Worm (Caenorhabditis elegans) whole organism, late embryonic: ENCODE data around the gene F10E9.4.

Experiments
- C08G9.2 ChIP-seq: sonication (generic microtip); optimal IDR thresholded peaks from 2 replicates; lab custom pipeline; 2016; ENCODE audit warnings: mild to moderate bottlenecking, missing genetic modification characterization, moderate library complexity, missing compliant biosample characterization
- ceh-18 ChIP-seq: sonication (generic microtip); optimal IDR thresholded peaks from 2 replicates; lab custom pipeline; 2016; ENCODE audit warnings: missing genetic modification characterization, missing compliant biosample characterization
- ceh-19 ChIP-seq: fragments of 200-800 bp; sonication (Bioruptor generic); optimal IDR thresholded peaks from 2 replicates; lab custom pipeline; 2018; ENCODE audit warnings: mild to moderate bottlenecking, missing genetic modification characterization, missing compliant biosample characterization
- ceh-2 ChIP-seq: sonication (generic microtip); optimal IDR thresholded peaks from 2 replicates; lab custom pipeline; 2016; ENCODE audit warnings: missing genotype, missing genetic modification characterization, missing compliant biosample characterization
- ceh-30 ChIP-seq: fragments of 150-350 bp; optimal IDR thresholded peaks from 2 replicates; lab custom pipeline; 2014; ENCODE audit warnings: missing biosample characterization, missing genetic modification characterization
- ceh-48 ChIP-seq: sonication (generic microtip); optimal IDR thresholded peaks from 2 replicates; lab custom pipeline; 2016; ENCODE audit warnings: missing genetic modification characterization, inconsistent platforms, missing compliant biosample characterization
- ceh-6 ChIP-seq: fragments of 200-800 bp; sonication (Bioruptor generic); optimal IDR thresholded peaks from 2 replicates; lab custom pipeline; 2018; ENCODE audit warnings: mild to moderate bottlenecking, missing genetic modification characterization, missing compliant biosample characterization
- ceh-9 ChIP-seq: sonication (generic microtip); optimal IDR thresholded peaks from 2 replicates; lab custom pipeline; 2016; ENCODE audit warnings: mild to moderate bottlenecking, missing genetic modification characterization, inconsistent platforms, missing compliant biosample characterization
- che-1 ChIP-seq: sonication (generic microtip); optimal IDR thresholded peaks from 2 replicates; lab custom pipeline; 2016; ENCODE audit warnings: mild to moderate bottlenecking, missing genetic modification characterization, missing compliant biosample characterization
- dve-1 ChIP-seq: sonication (generic microtip); optimal IDR thresholded peaks from 2 replicates; lab custom pipeline; 2017; ENCODE audit warnings: antibody characterized with exemption, mild to moderate bottlenecking, missing genetic modification characterization, missing compliant biosample characterization
- elt-2 ChIP-seq: sonication (generic microtip); optimal IDR thresholded peaks from 2 replicates; lab custom pipeline; 2016; ENCODE audit warnings: missing genetic modification reagents, missing genetic modification characterization, missing compliant biosample characterization
- fkh-10 ChIP-seq: fragments of 150-350 bp; optimal IDR thresholded peaks from 2 replicates; lab custom pipeline; 2014; ENCODE audit warnings: missing biosample characterization, missing genetic modification reagents, missing genetic modification characterization
- fkh-6 ChIP-seq: sonication (generic microtip); optimal IDR thresholded peaks from 2 replicates; lab custom pipeline; 2016; ENCODE audit warnings: missing genetic modification characterization, missing compliant biosample characterization
- gmeb-2 ChIP-seq: sonication (generic microtip); optimal IDR thresholded peaks from 2 replicates; lab custom pipeline; 2016; ENCODE audit warnings: missing genetic modification characterization, inconsistent platforms, missing compliant biosample characterization
- hlh-30 ChIP-seq: sonication (generic microtip); optimal IDR thresholded peaks from 2 replicates; lab custom pipeline; 2017; ENCODE audit warnings: antibody characterized with exemption, missing genetic modification characterization, missing compliant biosample characterization; ENCODE audit not compliant: insufficient read depth
- hlh-6 ChIP-seq: sonication (generic microtip); optimal IDR thresholded peaks from 2 replicates; lab custom pipeline; 2016; ENCODE audit warnings: missing genotype, missing genetic modification characterization, missing compliant biosample characterization
- hlh-8 ChIP-seq: sonication (generic microtip); optimal IDR thresholded peaks from 2 replicates; lab custom pipeline; 2016; ENCODE audit warnings: missing genotype, missing genetic modification characterization, missing compliant biosample characterization
- lim-6 ChIP-seq: sonication (generic microtip); optimal IDR thresholded peaks from 2 replicates; lab custom pipeline; 2016; ENCODE audit warnings: missing genetic modification characterization, missing compliant biosample characterization
- madf-2 ChIP-seq: sonication (generic microtip); optimal IDR thresholded peaks from 2 replicates; lab custom pipeline; 2017; ENCODE audit warnings: missing genetic modification characterization, missing compliant biosample characterization
- mec-3 ChIP-seq: sonication (generic microtip); optimal IDR thresholded peaks from 2 replicates; lab custom pipeline; 2016; ENCODE audit warnings: borderline replicate concordance, missing genetic modification characterization, missing compliant biosample characterization
- nhr-11 ChIP-seq: fragments of 150-350 bp; optimal IDR thresholded peaks from 2 replicates; lab custom pipeline; 2014; ENCODE audit warnings: missing biosample characterization, missing genetic modification characterization
- nhr-232 ChIP-seq: sonication (generic microtip); optimal IDR thresholded peaks from 2 replicates; lab custom pipeline; 2016; ENCODE audit warnings: missing genetic modification characterization, missing compliant biosample characterization
- pag-3 ChIP-seq: sonication (generic microtip); optimal IDR thresholded peaks from 2 replicates; lab custom pipeline; 2016; ENCODE audit warnings: missing compliant biosample characterization, missing genetic modification characterization, borderline replicate concordance
- pat-9 ChIP-seq: fragments of 200-800 bp; sonication (Bioruptor generic); optimal IDR thresholded peaks from 2 replicates; lab custom pipeline; 2018; ENCODE audit warnings: mild to moderate bottlenecking, missing genetic modification characterization, moderate library complexity, missing compliant biosample characterization
- pax-1 ChIP-seq: fragments of 150-350 bp; optimal IDR thresholded peaks from 2 replicates; lab custom pipeline; 2014; ENCODE audit warnings: missing biosample characterization, missing genetic modification characterization
- pha-2 ChIP-seq: sonication (generic microtip); optimal IDR thresholded peaks from 2 replicates; lab custom pipeline; 2017; ENCODE audit warnings: mild to moderate bottlenecking, missing genetic modification characterization, missing compliant biosample characterization
- pha-4 ChIP-seq: fragments of 150-350 bp; optimal IDR thresholded peaks from 2 replicates; lab custom pipeline; 2018; ENCODE audit warnings: missing biosample characterization, missing genetic modification reagents, missing genetic modification characterization
- pqm-1 ChIP-seq: sonication (generic microtip); optimal IDR thresholded peaks from 2 replicates; lab custom pipeline; 2016; ENCODE audit warnings: missing genetic modification characterization, missing compliant biosample characterization
- pros-1 ChIP-seq: fragments of 150-350 bp; optimal IDR thresholded peaks from 2 replicates; lab custom pipeline; 2014; ENCODE audit warnings: missing biosample characterization, missing genetic modification reagents, missing genetic modification characterization
- syd-9 ChIP-seq: sonication (generic microtip); optimal IDR thresholded peaks from 2 replicates; lab custom pipeline; 2016; ENCODE audit warnings: mild to moderate bottlenecking, missing genetic modification characterization, moderate library complexity, missing compliant biosample characterization
- unc-3 ChIP-seq, 2 experiments: fragments of 200-800 bp in 1 of 2; sonication (Bioruptor generic) in 1 of 2; sonication (generic microtip) in 1 of 2; conservative IDR thresholded peaks in 1 of 2; optimal IDR thresholded peaks in 1 of 2; 2 replicates each; pipeline versions ENCODE4 v1.3.6 to Lab custom; 2016 to 2022; ENCODE audit warnings: missing compliant biosample characterization in 2 of 2, missing genetic modification characterization in 2 of 2, missing genetic modification reagents in 1 of 2
- unc-42 ChIP-seq: sonication (generic microtip); optimal IDR thresholded peaks from 2 replicates; lab custom pipeline; 2016; ENCODE audit warnings: missing genotype, missing genetic modification characterization, missing compliant biosample characterization
- unc-55 ChIP-seq: sonication (generic microtip); optimal IDR thresholded peaks from 2 replicates; lab custom pipeline; 2017; ENCODE audit warnings: missing biosample characterization, missing genetic modification reagents, missing genetic modification characterization
- unc-86 ChIP-seq: sonication (generic microtip); optimal IDR thresholded peaks from 2 replicates; lab custom pipeline; 2016; ENCODE audit warnings: missing genetic modification characterization, missing compliant biosample characterization

F10E9.4 gene

ce11 chrIII:8281310-8281709, 27.0 kb upstream of the F10E9.4 start:
- TF ChIP-seq hlh-30 (tag; lab: Kevin White, UChicago) (no peak), elt-2 (tag; lab: Kevin White, UChicago) (no peak), fkh-6 (tag; lab: Kevin White, UChicago) (no peak), pqm-1 (tag; lab: Kevin White, UChicago) (no peak), unc-55 (GFP tag; lab: Kevin White, UChicago) (no peak), nhr-232 (tag; lab: Kevin White, UChicago) (no peak), ceh-18 (tag; lab: Kevin White, UChicago) (no peak), unc-3 (GFP tag; conservative IDR thresholded peaks at IDR 0.05; lab: Robert Waterston, UW) (no peak), unc-3 (tag; optimal IDR thresholded peaks at IDR 0.05; lab: Kevin White, UChicago) (no peak), pag-3 (tag; lab: Kevin White, UChicago) (no peak), pha-4 (tag; lab: Kevin White, UChicago) (no peak), ceh-2 (tag; lab: Kevin White, UChicago) (no peak), ceh-9 (tag; lab: Kevin White, UChicago) (no peak), lim-6 (no peak)

ce11 chrIII:8283525-8283924, 24.8 kb upstream of the F10E9.4 start:
- TF ChIP-seq C08G9.2 (tag; lab: Kevin White, UChicago) = no peak
- TF ChIP-seq ceh-9 (tag; lab: Kevin White, UChicago) = no peak
- TF ChIP-seq dve-1 (tag; lab: Kevin White, UChicago) = no peak
- no peak for TF ChIP-seq ceh-19
- no peak for TF ChIP-seq gmeb-2 (tag; lab: Kevin White, UChicago)
- TF ChIP-seq ceh-48 (tag; lab: Kevin White, UChicago) = no peak
- TF ChIP-seq, all 69 proteins: peak for 0

ce11 chrIII:8286003-8286402, 22.3 kb upstream of the F10E9.4 start:
- no peak for TF ChIP-seq ceh-6 (GFP tag; lab: Kevin White, UChicago)
- TF ChIP-seq unc-42 (tag; lab: Kevin White, UChicago) = peak; percentile 61

ce11 chrIII:8286824-8287223, 21.5 kb upstream of the F10E9.4 start:
- TF ChIP-seq syd-9 = no peak
- no peak for TF ChIP-seq pha-2 (tag; lab: Kevin White, UChicago)
- no peak for TF ChIP-seq pag-3 (tag; lab: Kevin White, UChicago)
- no peak for TF ChIP-seq fkh-10 (GFP tag; lab: Kevin White, UChicago)
- no peak for TF ChIP-seq hlh-8 (tag; lab: Kevin White, UChicago)
- TF ChIP-seq hlh-6 (tag; lab: Kevin White, UChicago) = no peak
- no peak for TF ChIP-seq pax-1
- TF ChIP-seq hlh-30 (tag; lab: Kevin White, UChicago) = no peak
- no peak for TF ChIP-seq pat-9 (tag; lab: Kevin White, UChicago)
- TF ChIP-seq che-1 (tag; lab: Kevin White, UChicago) = no peak
- TF ChIP-seq ceh-48 (tag; lab: Kevin White, UChicago) = no peak
- no peak for TF ChIP-seq ceh-30 (tag; lab: Kevin White, UChicago)
- TF ChIP-seq unc-42 (tag; lab: Kevin White, UChicago) = no peak
- TF ChIP-seq madf-2 (tag; lab: Kevin White, UChicago) = no peak
- no peak for TF ChIP-seq fkh-6 (tag; lab: Kevin White, UChicago)
- TF ChIP-seq unc-86 (tag; lab: Kevin White, UChicago) = no peak
- TF ChIP-seq mec-3 (tag; lab: Kevin White, UChicago) = no peak
- no peak for TF ChIP-seq pros-1 (tag; lab: Kevin White, UChicago)
- TF ChIP-seq ceh-9 (tag; lab: Kevin White, UChicago) = no peak
- no peak for TF ChIP-seq nhr-11
